Worm (Caenorhabditis elegans): ENCODE measurements around the gene gln-1.
A peak's percentile ranks its signal among the peaks of the same experiment; 100 is the strongest.

The gln-1 gene

ce11 chrX:6091967-6092366 lies 33.9 kb downstream of the gln-1 start, which contains the start of gene hsp-3 (continued):
- TF ChIP-seq nhr-111 (GFP tag; optimal IDR thresholded peaks at IDR 0.05): no peak
- no peak for TF ChIP-seq R02D3.7 (tag; optimal IDR thresholded peaks at IDR 0.05)
- TF ChIP-seq aly-2 (tag; optimal IDR thresholded peaks at IDR 0.05): no peak
- TF ChIP-seq lim-7 (GFP tag; IDR thresholded peaks at IDR 0.05): 0 out of 2 replicates have a peak, but pooled peaks have one; percentile 50
- TF ChIP-seq hif-1 (tag; optimal IDR thresholded peaks at IDR 0.05): peak; percentile 62 to 92
- peak; percentile 95 for TF ChIP-seq mxl-3 (GFP tag; optimal IDR thresholded peaks at IDR 0.05)
- peak; percentile 66 for TF ChIP-seq sdz-12 (GFP tag; optimal IDR thresholded peaks at IDR 0.05)
- peak; percentile 96 for TF ChIP-seq pha-4 (GFP tag; IDR thresholded peaks at IDR 0.05)
- TF ChIP-seq pha-4 (tag; optimal IDR thresholded peaks at IDR 0.05): no peak
- peak; percentile 97 for TF ChIP-seq mep-1 (tag; optimal IDR thresholded peaks at IDR 0.05)
- peak; percentile 83 for TF ChIP-seq vab-7 (GFP tag; IDR thresholded peaks at IDR 0.05)
- TF ChIP-seq nhr-77 (tag; optimal IDR thresholded peaks at IDR 0.05): peak; percentile 89
- TF ChIP-seq tra-1 (GFP tag; IDR thresholded peaks at IDR 0.05): peak; percentile 98
- TF ChIP-seq pqm-1 (tag; optimal IDR thresholded peaks at IDR 0.05): peak; percentile 32
- TF ChIP-seq gei-8 (GFP tag; optimal IDR thresholded peaks at IDR 0.05): peak; percentile 92
- peak; percentile 90 to 96 for TF ChIP-seq lsy-2 (tag; optimal IDR thresholded peaks at IDR 0.05)
- TF ChIP-seq ztf-11 (tag; optimal IDR thresholded peaks at IDR 0.05): no peak
- peak; percentile 97 for TF ChIP-seq rbr-2 (tag; optimal IDR thresholded peaks at IDR 0.05)
- TF ChIP-seq lin-39 (tag; optimal IDR thresholded peaks at IDR 0.05): no peak

ce11 chrX:6092533-6092932 lies 34.5 kb downstream of the gln-1 start:
- TF ChIP-seq set-16 (GFP tag; IDR thresholded peaks at IDR 0.05) (no peak), php-3 (GFP tag; IDR thresholded peaks at IDR 0.05) (no peak), arid-1 (GFP tag; conservative IDR thresholded peaks at IDR 0.05) (no peak), ztf-11 (tag; optimal IDR thresholded peaks at IDR 0.05) (no peak), mes-2 (tag; optimal IDR thresholded peaks at IDR 0.05; ENCODE audit: poor library complexity, severe bottlenecking) (no peak), mep-1 (tag; optimal IDR thresholded peaks at IDR 0.05) (no peak), nhr-42 (GFP tag; IDR thresholded peaks at IDR 0.05) (no peak), gei-8 (GFP tag; optimal IDR thresholded peaks at IDR 0.05) (no peak), lin-39 (tag; optimal IDR thresholded peaks at IDR 0.05) (no peak), ZK337.2 (GFP tag; IDR thresholded peaks at IDR 0.05) (no peak), ceh-20 (GFP tag; IDR thresholded peaks at IDR 0.05) (no peak), F37D6.2 (tag; optimal IDR thresholded peaks at IDR 0.05) (no peak), dve-1 (tag; optimal IDR thresholded peaks at IDR 0.05; ENCODE audit: insufficient read depth) (no peak), zip-2 (tag; optimal IDR thresholded peaks at IDR 0.05) (no peak), F44E2.7 (GFP tag; IDR thresholded peaks at IDR 0.05) (no peak), nhr-111 (GFP tag; optimal IDR thresholded peaks at IDR 0.05) (no peak), zfp-3 (GFP tag; conservative IDR thresholded peaks at IDR 0.05) (no peak), spr-1 (tag; optimal IDR thresholded peaks at IDR 0.05) (no peak)

- no peak for TF ChIP-seq mxl-2 (GFP tag; conservative IDR thresholded peaks at IDR 0.05)
- TF ChIP-seq mxl-3 (GFP tag; optimal IDR thresholded peaks at IDR 0.05): no peak
- no peak for TF ChIP-seq daf-16 (GFP tag; optimal IDR thresholded peaks at IDR 0.05)
- TF ChIP-seq daf-16 (tag; optimal IDR thresholded peaks at IDR 0.05): peak; percentile 93
- no peak for TF ChIP-seq Y75B8A.6 (GFP tag; IDR thresholded peaks at IDR 0.05)
- peak; percentile 47 for TF ChIP-seq hlh-11 (tag; optimal IDR thresholded peaks at IDR 0.05)
- TF ChIP-seq vab-7 (GFP tag; IDR thresholded peaks at IDR 0.05): no peak
- TF ChIP-seq nhr-25 (tag; optimal IDR thresholded peaks at IDR 0.05; ENCODE audit: borderline replicate concordance, insufficient read depth): no peak
- no peak for TF ChIP-seq lin-1 (GFP tag; IDR thresholded peaks at IDR 0.05)
- no peak for TF ChIP-seq Y5F2A.4 (GFP tag; optimal IDR thresholded peaks at IDR 0.05)
- no peak for TF ChIP-seq ZK546.5 (tag; optimal IDR thresholded peaks at IDR 0.05)
- peak; percentile 49 for TF ChIP-seq lin-38 (GFP tag; IDR thresholded peaks at IDR 0.05)
- no peak for TF ChIP-seq zip-2 (tag; optimal IDR thresholded peaks at IDR 0.05)
- no peak for TF ChIP-seq ceh-32 (tag; optimal IDR thresholded peaks at IDR 0.05; ENCODE audit: poor library complexity)
- TF ChIP-seq nhr-28 (tag; optimal IDR thresholded peaks at IDR 0.05): peak; percentile 33
- TF ChIP-seq dve-1 (tag; optimal IDR thresholded peaks at IDR 0.05; ENCODE audit: insufficient read depth): peak; percentile 56
- TF ChIP-seq lsy-2 (tag; optimal IDR thresholded peaks at IDR 0.05): peak in 1 of 2 experiments; percentile 27
- TF ChIP-seq mdl-1 (tag; optimal IDR thresholded peaks at IDR 0.05): no peak
- no peak for TF ChIP-seq nhr-102 (tag; optimal IDR thresholded peaks at IDR 0.05)
- peak; percentile 38 for TF ChIP-seq pqm-1 (tag; optimal IDR thresholded peaks at IDR 0.05)
- peak; percentile 12 for TF ChIP-seq mep-1 (tag; optimal IDR thresholded peaks at IDR 0.05)
- no peak for TF ChIP-seq unc-130 (GFP tag; optimal IDR thresholded peaks at IDR 0.05)
- TF ChIP-seq Y48G9A.11 (GFP tag; IDR thresholded peaks at IDR 0.05): no peak
Measured at ce11 chrX:6093046-6093445, 35.0 kb downstream of the gln-1 start, which contains the start of gene C15H9.5. Gene C15H9.5, plus strand, starts transcription at chrX:6093300.
